Fruit fly (Drosophila melanogaster) Kc167 (cell line): ENCODE results near the gene ebo.

ENCODE experiments used
- Myc ChIP-seq: fragments of >200 bp; optimal IDR thresholded peaks from 2 replicates; lab custom pipeline; 2017; ENCODE audit warnings: missing external identifiers
- Sin3A ChIP-seq: fragments of >200 bp; optimal IDR thresholded peaks from 2 replicates; lab custom pipeline; 2018; ENCODE audit warnings: missing external identifiers
- h ChIP-seq: fragments of >200 bp; optimal IDR thresholded peaks from 3 replicates; lab custom pipeline; 2018; ENCODE audit warnings: missing external identifiers
- insv ChIP-seq: fragments of >200 bp; optimal IDR thresholded peaks from 3 replicates; lab custom pipeline; 2018; ENCODE audit warnings: missing external identifiers
- psq ChIP-seq: fragments of >200 bp; optimal IDR thresholded peaks from 2 replicates; lab custom pipeline; 2017; ENCODE audit warnings: missing external identifiers
- ttk ChIP-seq: sonication (Bioruptor generic); optimal IDR thresholded peaks from 2 replicates; lab custom pipeline; 2017; ENCODE audit warnings: missing external identifiers

The ebo gene

dm6 chrX:478766-479165 is 2.4 kb upstream of the ebo start, which contains the start of gene CG32817:
TSS of gene CG32817 (plus strand) at chrX:479066.
- TF ChIP-seq psq (lab: Kevin White, UChicago): no peak
- TF ChIP-seq Myc: no peak
- no peak for TF ChIP-seq h
- TF ChIP-seq ttk (lab: Kevin White, UChicago): no peak
- TF ChIP-seq insv: no peak
- TF ChIP-seq Sin3A (lab: Kevin White, UChicago): no peak

dm6 chrX:470626-471025 is 5.8 kb downstream of the ebo start, which contains the start of gene CG32816:
TSS of gene CG32816 (minus strand) at chrX:470726.
- TF ChIP-seq Sin3A (lab: Kevin White, UChicago): no peak
- TF ChIP-seq psq (lab: Kevin White, UChicago): no peak
- TF ChIP-seq insv: no peak
- TF ChIP-seq ttk (lab: Kevin White, UChicago): no peak
- no peak for TF ChIP-seq h
- TF ChIP-seq Myc: no peak

dm6 chrX:469235-469634 is 7.1 kb downstream of the ebo start, which contains the start of gene Cyp4g1:
TSS of gene Cyp4g1 (minus strand) at chrX:469335.
- TF ChIP-seq insv (no peak), h (no peak), ttk (lab: Kevin White, UChicago) (no peak), psq (lab: Kevin White, UChicago) (no peak), Sin3A (lab: Kevin White, UChicago) (no peak), Myc (no peak)

- TF ChIP-seq h (no peak), ttk (lab: Kevin White, UChicago) (no peak), Sin3A (lab: Kevin White, UChicago) (no peak), insv (no peak), psq (lab: Kevin White, UChicago) (no peak), Myc (no peak)
These were observed 12.4 kb downstream of the ebo start for dm6 chrX:463934-464333.

- no peak for TF ChIP-seq ttk (lab: Kevin White, UChicago)
- no peak for TF ChIP-seq insv
- TF ChIP-seq h: no peak
- no peak for TF ChIP-seq Myc
- no peak for TF ChIP-seq Sin3A (lab: Kevin White, UChicago)
- TF ChIP-seq psq (lab: Kevin White, UChicago): no peak
These were observed 15.9 kb downstream of the ebo start, which contains the start of gene ase for dm6 chrX:460447-460846. TSS of gene ase (plus strand) at chrX:460747.

dm6 chrX:457803-458202 is 18.6 kb downstream of the ebo start:
- TF ChIP-seq insv (no peak), Myc (no peak), Sin3A (lab: Kevin White, UChicago) (no peak), psq (lab: Kevin White, UChicago) (no peak), h (no peak), ttk (lab: Kevin White, UChicago) (no peak)

dm6 chrX:456959-457358 is 19.4 kb downstream of the ebo start:
- no peak for TF ChIP-seq Sin3A (lab: Kevin White, UChicago)
- no peak for TF ChIP-seq ttk (lab: Kevin White, UChicago)
- TF ChIP-seq insv: no peak
- TF ChIP-seq h: no peak
- TF ChIP-seq psq (lab: Kevin White, UChicago): no peak
- TF ChIP-seq Myc: no peak

- no peak for TF ChIP-seq h
These were observed 23.7 kb downstream of the ebo start for dm6 chrX:452716-453115.

- no peak for TF ChIP-seq Sin3A (lab: Kevin White, UChicago)
- TF ChIP-seq h: no peak
- TF ChIP-seq Myc: no peak
- no peak for TF ChIP-seq ttk (lab: Kevin White, UChicago)
- no peak for TF ChIP-seq insv
- no peak for TF ChIP-seq psq (lab: Kevin White, UChicago)
These were observed 27.4 kb downstream of the ebo start for dm6 chrX:448978-449377.

dm6 chrX:448270-448669 is 28.1 kb downstream of the ebo start:
- TF ChIP-seq Sin3A (lab: Kevin White, UChicago): no peak
- no peak for TF ChIP-seq insv
- TF ChIP-seq Myc: no peak
- TF ChIP-seq ttk (lab: Kevin White, UChicago): no peak
- no peak for TF ChIP-seq h
- TF ChIP-seq psq (lab: Kevin White, UChicago): no peak

- no peak for TF ChIP-seq insv
- TF ChIP-seq ttk (lab: Kevin White, UChicago): no peak
- TF ChIP-seq h: no peak
- TF ChIP-seq Myc: no peak
- TF ChIP-seq psq (lab: Kevin White, UChicago): no peak
- no peak for TF ChIP-seq Sin3A (lab: Kevin White, UChicago)
These were observed 30.4 kb downstream of the ebo start for dm6 chrX:446002-446401.

- TF ChIP-seq h (no peak), psq (lab: Kevin White, UChicago) (no peak), insv (no peak), Myc (no peak), ttk (lab: Kevin White, UChicago) (no peak), Sin3A (lab: Kevin White, UChicago) (no peak)
These were observed 32.3 kb downstream of the ebo start for dm6 chrX:443981-444550.

dm6 chrX:441295-441694 is 35.1 kb downstream of the ebo start:
- TF ChIP-seq ttk (lab: Kevin White, UChicago) (no peak), Myc (no peak), psq (lab: Kevin White, UChicago) (no peak), insv (no peak), h (no peak)

dm6 chrX:437404-437803 is 39.0 kb downstream of the ebo start, which contains the start of gene Pgcl:
TSS of gene Pgcl (minus strand) at chrX:437448.
- TF ChIP-seq Sin3A (lab: Kevin White, UChicago) (no peak), h (no peak), psq (lab: Kevin White, UChicago) (no peak), insv (no peak), Myc (no peak), ttk (lab: Kevin White, UChicago) (no peak)
